ENCODE assay signal across 3 fruit fly cellular contexts in the genomic region with DNA sequence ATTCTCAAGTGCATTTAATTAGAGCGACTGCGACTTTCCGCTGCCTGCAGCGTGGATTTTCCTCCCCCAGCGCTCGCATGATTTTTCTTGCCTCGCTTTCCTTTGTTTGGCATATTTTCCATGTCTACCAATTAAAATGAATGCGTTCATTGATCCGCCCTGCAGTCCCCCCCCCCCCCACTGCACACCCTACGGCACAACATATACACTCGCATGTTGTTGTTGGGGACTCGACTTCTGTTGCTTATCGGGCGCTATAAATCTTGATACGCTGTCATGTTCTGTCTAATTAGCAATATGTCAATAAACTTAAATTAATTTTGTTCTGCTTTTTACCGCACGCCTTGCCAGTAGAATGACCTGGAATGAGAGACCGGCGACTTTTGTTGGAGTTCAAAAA.
TF ChIP-seq lines count a peak whose summit lies in the region.

No protein-coding gene starts in this region.

- no peak for TF ChIP-seq CTCF in whole organism, embryonic (GFP tag; optimal IDR thresholded peaks at IDR 0.05; lab: Kevin White, UChicago)

TF ChIP-seq in whole organism, embryonic, 481 proteins besides CTCF, POLR2A, EP300 and RAD21 (continues in another document):
- TF ChIP-seq Deaf1 (tag; optimal IDR thresholded peaks at IDR 0.05; lab: Kevin White, UChicago): no peak
- peak; percentile 13 for TF ChIP-seq CG8281 (tag; optimal IDR thresholded peaks at IDR 0.05; lab: Kevin White, UChicago)
- peak; percentile 17 for TF ChIP-seq grn (GFP tag; optimal IDR thresholded peaks at IDR 0.05; lab: Kevin White, UChicago)
- TF ChIP-seq Bteb2 (GFP tag; optimal IDR thresholded peaks at IDR 0.05; lab: Kevin White, UChicago): no peak
- no peak for TF ChIP-seq CG17802 (tag; optimal IDR thresholded peaks at IDR 0.05; lab: Kevin White, UChicago)
- no peak for TF ChIP-seq caup (GFP tag; optimal IDR thresholded peaks at IDR 0.05; lab: Kevin White, UChicago; ENCODE audit: severe bottlenecking)
- TF ChIP-seq gcm (GFP tag; optimal IDR thresholded peaks at IDR 0.05; lab: Kevin White, UChicago): peak; percentile 32
- TF ChIP-seq Eip74EF (GFP tag; optimal IDR thresholded peaks at IDR 0.05; lab: Kevin White, UChicago): no peak
- peak; percentile 94 for TF ChIP-seq CG7745 (tag; optimal IDR thresholded peaks at IDR 0.05; lab: Kevin White, UChicago)
- TF ChIP-seq Hr3 (GFP tag; optimal IDR thresholded peaks at IDR 0.05; lab: Kevin White, UChicago): no peak
- no peak for TF ChIP-seq phol (tag; optimal IDR thresholded peaks at IDR 0.05; lab: Kevin White, UChicago)
- TF ChIP-seq CG16779 (GFP tag; IDR thresholded peaks at IDR 0.05; lab: Robert Waterston, UW): no peak
- TF ChIP-seq abd-A (tag; optimal IDR thresholded peaks at IDR 0.05; lab: Kevin White, UChicago): peak; percentile 10
- peak; percentile 11 for TF ChIP-seq gsb-n (tag; optimal IDR thresholded peaks at IDR 0.05; lab: Kevin White, UChicago)
- TF ChIP-seq CG6791 (GFP tag; IDR thresholded peaks at IDR 0.05; lab: Robert Waterston, UW; ENCODE audit: partially characterized antibody): 0 out of 3 replicates have a peak, but pooled peaks have one; percentile 24
- TF ChIP-seq CG6254 (GFP tag; optimal IDR thresholded peaks at IDR 0.05; lab: Kevin White, UChicago): peak; percentile 9
- TF ChIP-seq CG4360 (GFP tag; IDR thresholded peaks at IDR 0.05; lab: Robert Waterston, UW): peak; percentile 77
- TF ChIP-seq scrt (GFP tag; optimal IDR thresholded peaks at IDR 0.05; lab: Kevin White, UChicago): no peak
- TF ChIP-seq pita (GFP tag; optimal IDR thresholded peaks at IDR 0.05; lab: Kevin White, UChicago): no peak
- peak in 1 of 2 experiments; percentile 52 for TF ChIP-seq Hr78 (GFP tag; optimal IDR thresholded peaks at IDR 0.05; lab: Kevin White, UChicago)
- TF ChIP-seq YL-1 (GFP tag; optimal IDR thresholded peaks at IDR 0.05; lab: Kevin White, UChicago): no peak
- no peak for TF ChIP-seq CG12071 (GFP tag; optimal IDR thresholded peaks at IDR 0.05; lab: Kevin White, UChicago)
- TF ChIP-seq exex (tag; optimal IDR thresholded peaks at IDR 0.05; lab: Kevin White, UChicago): peak; percentile 44
- no peak for TF ChIP-seq CG10147 (GFP tag; optimal IDR thresholded peaks at IDR 0.05; lab: Kevin White, UChicago)
- TF ChIP-seq sim (GFP tag; IDR thresholded peaks at IDR 0.05; lab: Robert Waterston, UW): no peak
- TF ChIP-seq jigr1 (GFP tag; IDR thresholded peaks at IDR 0.05; lab: Robert Waterston, UW): 0 out of 3 replicates have a peak, but pooled peaks have one; percentile 30
- no peak for TF ChIP-seq CG33557 (GFP tag; optimal IDR thresholded peaks at IDR 0.05; lab: Kevin White, UChicago)
- TF ChIP-seq CG2199 (GFP tag; IDR thresholded peaks at IDR 0.05; lab: Robert Waterston, UW): peak; percentile 54; the same call in 1 of the 3 replicates

TF ChIP-seq in whole organism, prepupa, 60 proteins besides CTCF, POLR2A, EP300 and RAD21:
- no peak for TF ChIP-seq spab (GFP tag; optimal IDR thresholded peaks at IDR 0.05; lab: Kevin White, UChicago)
- no peak for TF ChIP-seq OdsH (GFP tag; optimal IDR thresholded peaks at IDR 0.05; lab: Kevin White, UChicago)
- peak; percentile 1 for TF ChIP-seq svp (GFP tag; lab: Kevin White, UChicago)
- TF ChIP-seq CG8319 (GFP tag; optimal IDR thresholded peaks at IDR 0.05; lab: Kevin White, UChicago): no peak
- no peak for TF ChIP-seq ss (GFP tag; optimal IDR thresholded peaks at IDR 0.05; lab: Kevin White, UChicago)

TF ChIP-seq in whole organism, wandering third instar larva, 38 proteins besides CTCF, POLR2A, EP300 and RAD21:
- TF ChIP-seq Dfd (GFP tag; optimal IDR thresholded peaks at IDR 0.05; lab: Kevin White, UChicago) (peak; percentile 67), br (GFP tag; optimal IDR thresholded peaks at IDR 0.05; lab: Kevin White, UChicago) (no peak)
